Worm (Caenorhabditis elegans) whole organism, young adult: ENCODE results near the gene eak-7.

ENCODE experiments used
- C06A6.2 ChIP-seq: fragments of 200-800 bp; sonication (Bioruptor generic); conservative IDR thresholded peaks from 2 replicates; pipeline ENCODE4 v1.3.6; 2022; ENCODE audit warnings: missing genetic modification characterization, missing compliant biosample characterization
- D2030.7 ChIP-seq: fragments of 200-800 bp; sonication (Bioruptor generic); IDR thresholded peaks from 2 replicates; pipeline ENCODE4 v1.3.6; 2022; ENCODE audit warnings: missing genetic modification reagents, missing genetic modification characterization, missing compliant biosample characterization
- F22D6.2 ChIP-seq: sonication (generic microtip); optimal IDR thresholded peaks from 2 replicates; lab custom pipeline; 2016; ENCODE audit warnings: mild to moderate bottlenecking, missing genetic modification characterization, missing compliant biosample characterization
- F33H1.4 ChIP-seq: fragments of 200-800 bp; sonication (Bioruptor generic); IDR thresholded peaks from 2 replicates; pipeline ENCODE4 v1.3.6; 2022; ENCODE audit warnings: missing genetic modification reagents, missing genetic modification characterization, missing compliant biosample characterization
- F49E8.2 ChIP-seq: sonication (generic microtip); optimal IDR thresholded peaks from 3 replicates; lab custom pipeline; 2017; ENCODE audit warnings: missing genetic modification characterization, mild to moderate bottlenecking, missing compliant biosample characterization, antibody characterized with exemption, moderate library complexity; ENCODE audit not compliant: insufficient read depth
- Y56A3A.18 ChIP-seq: fragments of 200-800 bp; sonication (Bioruptor generic); IDR thresholded peaks from 2 replicates; pipeline ENCODE4 v1.3.6; 2022; ENCODE audit warnings: missing genetic modification reagents, missing genetic modification characterization, missing compliant biosample characterization
- Y67H2A.10 ChIP-seq: fragments of 200-800 bp; sonication (Bioruptor generic); conservative IDR thresholded peaks from 2 replicates; pipeline ENCODE4 v1.3.6; 2022; ENCODE audit warnings: missing genetic modification reagents, missing genetic modification characterization, missing compliant biosample characterization
- ZK185.1 ChIP-seq: sonication (generic microtip); optimal IDR thresholded peaks from 2 replicates; lab custom pipeline; 2016; ENCODE audit warnings: mild to moderate bottlenecking, missing genetic modification characterization, missing compliant biosample characterization; ENCODE audit not compliant: poor library complexity, severe bottlenecking
- atf-7 ChIP-seq: sonication (generic microtip); optimal IDR thresholded peaks from 2 replicates; lab custom pipeline; 2017; ENCODE audit warnings: mild to moderate bottlenecking, missing genetic modification characterization, missing compliant biosample characterization
- attf-6 ChIP-seq: fragments of 200-800 bp; sonication (Bioruptor generic); IDR thresholded peaks from 2 replicates; pipeline ENCODE4 v1.3.6; 2022; ENCODE audit warnings: missing genetic modification reagents, missing genetic modification characterization, missing compliant biosample characterization
- ccch-3 ChIP-seq: fragments of 200-800 bp; sonication (Bioruptor generic); optimal IDR thresholded peaks from 2 replicates; lab custom pipeline; 2018; ENCODE audit warnings: mild to moderate bottlenecking, missing genetic modification characterization, missing compliant biosample characterization
- cebp-1 ChIP-seq, 2 experiments: fragments of 200-800 bp in 1 of 2; sonication (Bioruptor generic) in 1 of 2; sonication (generic microtip) in 1 of 2; IDR thresholded peaks in 1 of 2; optimal IDR thresholded peaks in 1 of 2; 2 replicates each; pipeline versions ENCODE4 v1.3.6 to Lab custom; 2017 to 2022; ENCODE audit warnings: missing compliant biosample characterization in 2 of 2, missing genetic modification characterization in 2 of 2, mild to moderate bottlenecking in 1 of 2, missing genetic modification reagents in 1 of 2, moderate library complexity in 1 of 2
- ceh-27 ChIP-seq: fragments of 200-800 bp; sonication (Bioruptor generic); optimal IDR thresholded peaks from 2 replicates; lab custom pipeline; 2018; ENCODE audit warnings: mild to moderate bottlenecking, missing genetic modification characterization, moderate library complexity, missing compliant biosample characterization
- ceh-79 ChIP-seq: sonication (generic microtip); optimal IDR thresholded peaks from 2 replicates; lab custom pipeline; 2017; ENCODE audit warnings: mild to moderate bottlenecking, missing genetic modification characterization, missing compliant biosample characterization
- ceh-91 ChIP-seq: fragments of 200-800 bp; sonication (Bioruptor generic); IDR thresholded peaks from 2 replicates; pipeline ENCODE4 v1.3.6; 2022; ENCODE audit warnings: missing genetic modification reagents, missing genetic modification characterization, missing compliant biosample characterization
- dox-1 ChIP-seq: fragments of 200-800 bp; sonication (Bioruptor generic); IDR thresholded peaks from 2 replicates; pipeline ENCODE4 v1.3.6; 2022; ENCODE audit warnings: missing genetic modification reagents, missing genetic modification characterization, missing compliant biosample characterization
- dpl-1 ChIP-seq: fragments of 150-350 bp; optimal IDR thresholded peaks from 2 replicates; lab custom pipeline; 2014; ENCODE audit warnings: missing biosample characterization, missing genetic modification reagents, missing genetic modification characterization
- efl-1 ChIP-seq: fragments of 150-350 bp; optimal IDR thresholded peaks from 2 replicates; lab custom pipeline; 2014; ENCODE audit warnings: missing biosample characterization, missing genetic modification reagents, missing genetic modification characterization
- egl-18 ChIP-seq: fragments of 200-800 bp; sonication (Bioruptor generic); IDR thresholded peaks from 2 replicates; pipeline ENCODE4 v1.3.6; 2022; ENCODE audit warnings: missing genetic modification reagents, missing genetic modification characterization, missing compliant biosample characterization
- egrh-3 ChIP-seq: fragments of 200-800 bp; sonication (Bioruptor generic); IDR thresholded peaks from 2 replicates; pipeline ENCODE4 v1.3.6; 2022; ENCODE audit warnings: missing genetic modification reagents, missing genetic modification characterization, missing compliant biosample characterization
- ekl-4 ChIP-seq: fragments of 200-800 bp; sonication (Bioruptor generic); IDR thresholded peaks from 2 replicates; pipeline ENCODE4 v1.3.6; 2022; ENCODE audit warnings: missing genetic modification reagents, missing genetic modification characterization, missing compliant biosample characterization
- fkh-3 ChIP-seq: sonication (generic microtip); optimal IDR thresholded peaks from 2 replicates; lab custom pipeline; 2016; ENCODE audit warnings: mild to moderate bottlenecking, missing genetic modification characterization, missing compliant biosample characterization
- hlh-12 ChIP-seq: sonication (generic microtip); optimal IDR thresholded peaks from 2 replicates; lab custom pipeline; 2016; ENCODE audit warnings: missing genetic modification characterization, missing compliant biosample characterization
- hmg-1.2 ChIP-seq: fragments of 200-800 bp; sonication (Bioruptor generic); IDR thresholded peaks from 2 replicates; pipeline ENCODE4 v1.3.6; 2022; ENCODE audit warnings: missing genetic modification reagents, missing genetic modification characterization, missing compliant biosample characterization
- hsf-1 ChIP-seq: fragments of 200-800 bp; sonication (Bioruptor generic); IDR thresholded peaks from 2 replicates; pipeline ENCODE4 v1.3.6; 2022; ENCODE audit warnings: missing genetic modification reagents, missing genetic modification characterization, missing compliant biosample characterization
- lin-35 ChIP-seq, 3 experiments: fragments of 150-350 bp in 2 of 3; sonication (generic microtip) in 1 of 3; optimal IDR thresholded peaks; 2 replicates each; lab custom pipeline; 2014 to 2018; ENCODE audit warnings: missing biosample characterization in 3 of 3, missing genetic modification characterization in 3 of 3, missing genetic modification reagents in 3 of 3
- lin-54 ChIP-seq: fragments of 200-800 bp; sonication (Bioruptor generic); optimal IDR thresholded peaks from 2 replicates; lab custom pipeline; 2018; ENCODE audit warnings: mild to moderate bottlenecking, missing genetic modification characterization, missing compliant biosample characterization
- lsl-1 ChIP-seq: fragments of 200-800 bp; sonication (Bioruptor generic); optimal IDR thresholded peaks from 2 replicates; lab custom pipeline; 2018; ENCODE audit warnings: mild to moderate bottlenecking, missing genetic modification characterization, moderate library complexity, missing compliant biosample characterization
- madf-3 ChIP-seq: fragments of 200-800 bp; sonication (Bioruptor generic); IDR thresholded peaks from 2 replicates; pipeline ENCODE4 v1.3.6; 2022; ENCODE audit warnings: missing genetic modification reagents, missing genetic modification characterization, missing compliant biosample characterization
- madf-6 ChIP-seq: fragments of 200-800 bp; sonication (Bioruptor generic); IDR thresholded peaks from 2 replicates; pipeline ENCODE4 v1.3.6; 2022; ENCODE audit warnings: missing genetic modification reagents, missing genetic modification characterization, missing compliant biosample characterization
- madf-8 ChIP-seq: fragments of 200-800 bp; sonication (Bioruptor generic); conservative IDR thresholded peaks from 2 replicates; pipeline ENCODE4 v1.3.6; 2022; ENCODE audit warnings: missing genetic modification reagents, missing genetic modification characterization, missing compliant biosample characterization
- mcd-1 ChIP-seq: fragments of 200-800 bp; sonication (Bioruptor generic); IDR thresholded peaks from 2 replicates; pipeline ENCODE4 v1.3.6; 2022; ENCODE audit warnings: missing genetic modification reagents, missing genetic modification characterization, missing compliant biosample characterization
- pbrm-1 ChIP-seq: fragments of 200-800 bp; sonication (Bioruptor generic); IDR thresholded peaks from 2 replicates; pipeline ENCODE4 v1.3.6; 2022; ENCODE audit warnings: missing genetic modification reagents, missing genetic modification characterization, missing compliant biosample characterization
- pha-4 ChIP-seq: fragments of 150-350 bp; sonication (generic microtip); optimal IDR thresholded peaks from 2 replicates; lab custom pipeline; 2014; ENCODE audit warnings: missing biosample characterization, missing genetic modification reagents, missing genetic modification characterization
- snpc-1.1 ChIP-seq: sonication (generic microtip); optimal IDR thresholded peaks from 2 replicates; lab custom pipeline; 2017; ENCODE audit warnings: missing genetic modification characterization, mild to moderate bottlenecking, missing compliant biosample characterization, antibody characterized with exemption, moderate library complexity, missing genotype, missing genetic modification reagents; ENCODE audit not compliant: insufficient read depth
- snpc-1.3 ChIP-seq: sonication (generic microtip); optimal IDR thresholded peaks from 2 replicates; lab custom pipeline; 2017; ENCODE audit warnings: missing genetic modification characterization, mild to moderate bottlenecking, missing compliant biosample characterization, antibody characterized with exemption, moderate library complexity, missing genotype, missing genetic modification reagents; ENCODE audit not compliant: insufficient read depth
- snpc-3.4 ChIP-seq: sonication (generic microtip); optimal IDR thresholded peaks from 2 replicates; lab custom pipeline; 2017; ENCODE audit warnings: missing genetic modification characterization, mild to moderate bottlenecking, missing compliant biosample characterization, antibody characterized with exemption, moderate library complexity, missing genotype, missing genetic modification reagents
- snpc-4 ChIP-seq, 5 experiments: fragments of 150-350 bp in 1 of 5; sonication (generic microtip) in 4 of 5; optimal IDR thresholded peaks; 2 replicates each; lab custom pipeline; 2014 to 2018; ENCODE audit warnings: missing genetic modification characterization in 5 of 5, missing biosample characterization in 3 of 5, antibody characterized with exemption in 2 of 5, mild to moderate bottlenecking in 2 of 5, missing compliant biosample characterization in 2 of 5, missing genotype in 2 of 5, moderate library complexity in 2 of 5, missing genetic modification reagents in 1 of 5
- tbp1 ChIP-seq: fragments of 200-800 bp; sonication (Bioruptor generic); optimal IDR thresholded peaks from 2 replicates; lab custom pipeline; 2018; ENCODE audit warnings: mild to moderate bottlenecking, missing genetic modification characterization, missing compliant biosample characterization
- tlf-1 ChIP-seq: fragments of 200-800 bp; sonication (Bioruptor generic); optimal IDR thresholded peaks from 2 replicates; lab custom pipeline; 2018; ENCODE audit warnings: mild to moderate bottlenecking, missing genetic modification characterization, missing compliant biosample characterization
- unc-130 ChIP-seq: sonication (generic microtip); optimal IDR thresholded peaks from 2 replicates; lab custom pipeline; 2016; ENCODE audit warnings: missing genetic modification reagents, missing genetic modification characterization, missing compliant biosample characterization
- xnd-1 ChIP-seq: sonication (generic microtip); optimal IDR thresholded peaks from 2 replicates; lab custom pipeline; 2016; ENCODE audit warnings: missing genotype, missing genetic modification reagents, missing genetic modification characterization, missing compliant biosample characterization
- ztf-28 ChIP-seq: fragments of 200-800 bp; sonication (Bioruptor generic); IDR thresholded peaks from 2 replicates; pipeline ENCODE4 v1.3.6; 2022; ENCODE audit warnings: missing genetic modification reagents, missing genetic modification characterization, missing compliant biosample characterization

Gene eak-7

ce11 chrIV:12567176-12567892 is 1.6 kb upstream of the eak-7 start, which contains the start of the genes hsb-1 and let-99:
TSS of gene hsb-1 (minus strand) at chrIV:12567226.
TSS of gene let-99 (plus strand) at chrIV:12567842.
- TF ChIP-seq madf-6 (GFP tag; lab: Robert Waterston, UW) (peak; percentile 91), xnd-1 (tag; lab: Kevin White, UChicago) (peak; percentile 91), F49E8.2 (tag; lab: Kevin White, UChicago) (peak; percentile 52), egl-18 (no peak), dpl-1 (GFP tag; lab: Kevin White, UChicago) (peak; percentile 46), tbp1 (GFP tag; lab: Kevin White, UChicago) (peak; percentile 34), C06A6.2 (GFP tag; lab: Robert Waterston, UW) (no peak), dox-1 (GFP tag; lab: Robert Waterston, UW) (peak; percentile 58), snpc-1.3 (tag; lab: Kevin White, UChicago) (peak; percentile 61), attf-6 (GFP tag; lab: Robert Waterston, UW) (peak; percentile 59; the same call in 1 of the 2 replicates), ceh-27 (GFP tag; lab: Kevin White, UChicago) (no peak), ceh-79 (tag; lab: Kevin White, UChicago) (no peak), pbrm-1 (peak; percentile 33; the same call in 1 of the 2 replicates), snpc-4 (GFP tag; optimal IDR thresholded peaks at IDR 0.05; lab: Kevin White, UChicago) (peak; percentile 52), snpc-4 (tag; optimal IDR thresholded peaks at IDR 0.05; lab: Kevin White, UChicago) (peak in 3 of 4 experiments; percentile 48 to 64 (median 61)), lsl-1 (peak; percentile 91), mcd-1 (GFP tag; lab: Robert Waterston, UW) (peak; percentile 56), madf-8 (GFP tag; lab: Robert Waterston, UW) (peak; percentile 58), atf-7 (tag; lab: Kevin White, UChicago) (no peak), lin-35 (GFP tag; optimal IDR thresholded peaks at IDR 0.05; lab: Kevin White, UChicago) (peak in 1 of 3 experiments; percentile 27), unc-130 (GFP tag; lab: Kevin White, UChicago) (peak; percentile 24), egrh-3 (GFP tag; lab: Robert Waterston, UW) (no peak), hlh-12 (tag; lab: Kevin White, UChicago) (no peak), D2030.7 (GFP tag; lab: Robert Waterston, UW) (peak; percentile 60; the same call in 1 of the 2 replicates), snpc-3.4 (tag; lab: Kevin White, UChicago) (peak; percentile 29), ceh-91 (GFP tag; lab: Robert Waterston, UW) (peak; percentile 65), hmg-1.2 (GFP tag; lab: Robert Waterston, UW) (peak; percentile 93), F33H1.4 (GFP tag; lab: Robert Waterston, UW) (peak; percentile 63), tlf-1 (peak; percentile 22), efl-1 (GFP tag; lab: Kevin White, UChicago) (peak; percentile 82), lin-54 (GFP tag; lab: Kevin White, UChicago) (peak; percentile 52), hsf-1 (GFP tag; lab: Robert Waterston, UW) (peak; percentile 95), ZK185.1 (tag; lab: Kevin White, UChicago) (peak; percentile 10), cebp-1 (GFP tag; IDR thresholded peaks at IDR 0.05; lab: Robert Waterston, UW) (no peak), cebp-1 (tag; optimal IDR thresholded peaks at IDR 0.05; lab: Kevin White, UChicago) (peak; percentile 23)

ce11 chrIV:12560568-12560967 is 5.2 kb downstream of the eak-7 start, which contains the start of gene snb-7:
TSS of gene snb-7 (plus strand) at chrIV:12560868.
- TF ChIP-seq ztf-28 (GFP tag; lab: Robert Waterston, UW): no peak
- no peak for TF ChIP-seq Y67H2A.10
- TF ChIP-seq fkh-3: no peak
- 0 out of 2 replicates have a peak, but pooled peaks have one; percentile 61 for TF ChIP-seq madf-3 (GFP tag; lab: Robert Waterston, UW)
- no peak for TF ChIP-seq snpc-1.1 (tag; lab: Kevin White, UChicago)
- no peak for TF ChIP-seq attf-6 (GFP tag; lab: Robert Waterston, UW)
- TF ChIP-seq F33H1.4 (GFP tag; lab: Robert Waterston, UW): no peak
- TF ChIP-seq lsl-1: no peak
- no peak for TF ChIP-seq ccch-3
- no peak for TF ChIP-seq tbp1 (GFP tag; lab: Kevin White, UChicago)
- TF ChIP-seq Y56A3A.18 (GFP tag; lab: Robert Waterston, UW): 0 out of 2 replicates have a peak, but pooled peaks have one; percentile 26
- no peak for TF ChIP-seq ekl-4
- TF ChIP-seq pbrm-1: no peak
- TF ChIP-seq F22D6.2 (tag; lab: Kevin White, UChicago): no peak
- no peak for TF ChIP-seq pha-4 (tag; lab: Kevin White, UChicago)
- no peak for TF ChIP-seq D2030.7 (GFP tag; lab: Robert Waterston, UW)
